Fruit fly (Drosophila melanogaster): ENCODE measurements around the gene CG18304.

The CG18304 gene

DNA sequence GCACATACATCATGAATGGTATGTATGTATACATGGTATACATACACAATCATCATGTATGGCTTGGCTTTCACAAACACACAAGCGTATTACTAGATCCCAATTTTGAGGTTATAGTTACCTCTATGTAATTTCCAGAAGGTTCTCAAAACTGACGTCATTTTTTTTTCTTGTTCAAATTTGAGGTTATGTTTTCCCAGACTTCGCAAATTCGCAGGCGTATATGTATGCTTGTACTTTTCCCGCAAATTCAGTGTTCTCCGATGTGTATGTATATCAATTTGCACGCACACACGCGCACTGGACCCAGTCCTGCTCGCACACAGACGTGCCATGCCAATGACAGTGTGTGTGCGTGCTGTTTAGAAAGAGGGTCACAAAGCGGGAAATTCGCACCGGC lies 23.7 kb upstream of the CG18304 start (continued):
- no peak for TF ChIP-seq Oaz (GFP tag; IDR thresholded peaks at IDR 0.05)
- TF ChIP-seq CG34376 (GFP tag; optimal IDR thresholded peaks at IDR 0.05): peak; percentile 9
- no peak for TF ChIP-seq shn (GFP tag; optimal IDR thresholded peaks at IDR 0.05)
- 0 out of 3 replicates have a peak, but pooled peaks have one; percentile 54 for TF ChIP-seq CG2199 (GFP tag; IDR thresholded peaks at IDR 0.05)
- TF ChIP-seq ewg (GFP tag; optimal IDR thresholded peaks at IDR 0.05): peak; percentile 85
- peak; percentile 43 for TF ChIP-seq Med (GFP tag)
- peak; percentile 71 for TF ChIP-seq CG15479 (GFP tag; optimal IDR thresholded peaks at IDR 0.05)
- TF ChIP-seq sna (GFP tag; IDR thresholded peaks at IDR 0.05; ENCODE audit: partially characterized antibody): no peak
- peak; percentile 7 for TF ChIP-seq nerfin-1 (tag; optimal IDR thresholded peaks at IDR 0.05)
- no peak for TF ChIP-seq CG14860 (GFP tag; IDR thresholded peaks at IDR 0.05; ENCODE audit: partially characterized antibody)
- peak; percentile 12 for TF ChIP-seq wek (GFP tag; optimal IDR thresholded peaks at IDR 0.05)
- no peak for TF ChIP-seq CG31388 (GFP tag; optimal IDR thresholded peaks at IDR 0.05)
- no peak for TF ChIP-seq dan (GFP tag; IDR thresholded peaks at IDR 0.05)
- TF ChIP-seq CG8765 (GFP tag; IDR thresholded peaks at IDR 0.05): 0 out of 2 replicates have a peak, but pooled peaks have one; percentile 9
- peak; percentile 10 for TF ChIP-seq pzg (GFP tag; optimal IDR thresholded peaks at IDR 0.05)
- no peak for TF ChIP-seq Elba2 (GFP tag; optimal IDR thresholded peaks at IDR 0.05)
- no peak for TF ChIP-seq crp (GFP tag; optimal IDR thresholded peaks at IDR 0.05)
- peak; percentile 84 for TF ChIP-seq cg (GFP tag; optimal IDR thresholded peaks at IDR 0.05)
- TF ChIP-seq CG31224 (GFP tag; IDR thresholded peaks at IDR 0.05): no peak
- TF ChIP-seq nau (GFP tag; optimal IDR thresholded peaks at IDR 0.05): no peak
- no peak for TF ChIP-seq ranshi (GFP tag; IDR thresholded peaks at IDR 0.05)
- TF ChIP-seq Hr39 (optimal IDR thresholded peaks at IDR 0.05): no peak
- TF ChIP-seq ac (GFP tag; optimal IDR thresholded peaks at IDR 0.05): no peak
- TF ChIP-seq MBD-R2 (GFP tag; IDR thresholded peaks at IDR 0.05): peak; percentile 31; the same call in 1 of the 2 replicates
- no peak for TF ChIP-seq tx (GFP tag; optimal IDR thresholded peaks at IDR 0.05)
- peak; percentile 51 for TF ChIP-seq CG30020 (tag; optimal IDR thresholded peaks at IDR 0.05)
- no peak for TF ChIP-seq bsh (GFP tag; optimal IDR thresholded peaks at IDR 0.05)
- TF ChIP-seq C15 (GFP tag; IDR thresholded peaks at IDR 0.05): 0 out of 3 replicates have a peak, but pooled peaks have one; percentile 23
- TF ChIP-seq CG6654 (GFP tag; optimal IDR thresholded peaks at IDR 0.05): no peak
- TF ChIP-seq crc (GFP tag; optimal IDR thresholded peaks at IDR 0.05): no peak
- no peak for TF ChIP-seq dysf (GFP tag; IDR thresholded peaks at IDR 0.05)
- no peak for TF ChIP-seq CG9817 (tag; optimal IDR thresholded peaks at IDR 0.05)
- no peak for TF ChIP-seq otp (GFP tag; IDR thresholded peaks at IDR 0.05)
- peak; percentile 48 for TF ChIP-seq sens (GFP tag)
- peak; percentile 95 for TF ChIP-seq CG32767 (GFP tag; IDR thresholded peaks at IDR 0.05)
- TF ChIP-seq bigmax (GFP tag; optimal IDR thresholded peaks at IDR 0.05): peak; percentile 97
- no peak for TF ChIP-seq dpn (GFP tag; optimal IDR thresholded peaks at IDR 0.05)
- TF ChIP-seq Dip2 (GFP tag; IDR thresholded peaks at IDR 0.05): no peak
- peak; percentile 56; the same call in 2 of the 3 replicates for TF ChIP-seq CG34422 (GFP tag; IDR thresholded peaks at IDR 0.05)
- peak; percentile 5 for TF ChIP-seq sug (tag; optimal IDR thresholded peaks at IDR 0.05)
- no peak for TF ChIP-seq CG15514 (GFP tag; optimal IDR thresholded peaks at IDR 0.05)
- no peak for TF ChIP-seq CG10321 (GFP tag; IDR thresholded peaks at IDR 0.05)
- TF ChIP-seq Fer1 (GFP tag; optimal IDR thresholded peaks at IDR 0.05): no peak
- TF ChIP-seq CG8944 (GFP tag; optimal IDR thresholded peaks at IDR 0.05): no peak
- TF ChIP-seq vfl (GFP tag; optimal IDR thresholded peaks at IDR 0.05): no peak
- no peak for TF ChIP-seq croc (GFP tag; conservative IDR thresholded peaks at IDR 0.05)
- TF ChIP-seq Dek (tag; optimal IDR thresholded peaks at IDR 0.05): no peak
